Worm (Caenorhabditis elegans) whole organism, L4 larva: ENCODE measurements around the gene daf-5.
"Not testable (repeated sequence)": the region's sequence is repeated elsewhere in the genome, so short reads cannot be mapped to it uniquely, and the experiment has no call there.

Source experiments
- F44E2.7 ChIP-seq: fragments of 200-800 bp; sonication (Bioruptor generic); IDR thresholded peaks from 2 replicates; pipeline ENCODE4 v2.1.2; 2022; ENCODE audit warnings: missing genetic modification characterization, missing compliant biosample characterization
- Y75B8A.6 ChIP-seq: fragments of 200-800 bp; sonication (Bioruptor generic); IDR thresholded peaks from 2 replicates; pipeline ENCODE4 v1.3.6; 2022; ENCODE audit warnings: missing genetic modification reagents, missing genetic modification characterization, missing compliant biosample characterization
- aha-1 ChIP-seq: fragments of 150-350 bp; peaks from one replicate; lab custom pipeline; 2014; ENCODE audit warnings: missing biosample characterization, missing genetic modification characterization
- aly-2 ChIP-seq: sonication (generic microtip); optimal IDR thresholded peaks from 2 replicates; lab custom pipeline; 2018; ENCODE audit warnings: missing biosample characterization, missing genetic modification characterization
- arid-1 ChIP-seq: fragments of 200-800 bp; sonication (Bioruptor generic); conservative IDR thresholded peaks from 2 replicates; pipeline ENCODE4 v1.3.6; 2022; ENCODE audit warnings: missing genetic modification reagents, missing genetic modification characterization, missing compliant biosample characterization
- ceh-62 ChIP-seq: sonication (generic microtip); optimal IDR thresholded peaks from 2 replicates; lab custom pipeline; 2017; ENCODE audit warnings: missing biosample characterization, missing genetic modification characterization
- ctbp-1 ChIP-seq: fragments of 200-800 bp; sonication (Bioruptor generic); IDR thresholded peaks from 2 replicates; pipeline ENCODE4 v1.3.6; 2022; ENCODE audit warnings: missing genetic modification reagents, missing genetic modification characterization, missing compliant biosample characterization
- daf-19 ChIP-seq: fragments of 200-800 bp; sonication (Bioruptor generic); conservative IDR thresholded peaks from 2 replicates; pipeline ENCODE4 v1.3.6; 2022; ENCODE audit warnings: missing genetic modification characterization, missing compliant biosample characterization
- dmd-9 ChIP-seq: fragments of 200-800 bp; sonication (Bioruptor generic); IDR thresholded peaks from 2 replicates; pipeline ENCODE4 v1.3.6; 2022; ENCODE audit warnings: missing genetic modification reagents, missing genetic modification characterization, missing compliant biosample characterization
- fkh-10 ChIP-seq: fragments of 150-350 bp; optimal IDR thresholded peaks from 2 replicates; lab custom pipeline; 2014; ENCODE audit warnings: missing biosample characterization, missing genetic modification reagents, missing genetic modification characterization
- fos-1 ChIP-seq: fragments of 150-350 bp; optimal IDR thresholded peaks from 2 replicates; lab custom pipeline; 2014; ENCODE audit warnings: missing biosample characterization, missing genetic modification characterization
- hif-1 ChIP-seq, 2 experiments: sonication (generic microtip); optimal IDR thresholded peaks; 2 replicates each; lab custom pipeline; 2016 to 2017; ENCODE audit warnings: missing compliant biosample characterization in 2 of 2, missing genetic modification characterization in 2 of 2, missing genetic modification reagents in 2 of 2, missing genotype in 2 of 2, mild to moderate bottlenecking in 1 of 2
- hmg-1.1 ChIP-seq: fragments of 200-800 bp; sonication (Bioruptor generic); IDR thresholded peaks from 2 replicates; pipeline ENCODE4 v1.3.6; 2022; ENCODE audit warnings: missing genetic modification reagents, missing genetic modification characterization, missing compliant biosample characterization
- lim-7 ChIP-seq: fragments of 200-800 bp; sonication (Bioruptor generic); IDR thresholded peaks from 2 replicates; pipeline ENCODE4 v1.3.6; 2022; ENCODE audit warnings: missing genetic modification characterization, missing compliant biosample characterization
- lin-38 ChIP-seq: fragments of 200-800 bp; sonication (Bioruptor generic); IDR thresholded peaks from 2 replicates; pipeline ENCODE4 v1.3.6; 2022; ENCODE audit warnings: missing genetic modification reagents, missing genetic modification characterization, missing compliant biosample characterization
- lin-39 ChIP-seq: fragments of 150-350 bp; optimal IDR thresholded peaks from 2 replicates; lab custom pipeline; 2014; ENCODE audit warnings: missing biosample characterization, missing genetic modification reagents, missing genetic modification characterization
- lsy-2 ChIP-seq, 2 experiments: fragments of 150-350 bp in 1 of 2; sonication (generic microtip) in 1 of 2; optimal IDR thresholded peaks; 2 replicates each; lab custom pipeline; 2014 to 2017; ENCODE audit warnings: missing biosample characterization in 2 of 2, missing genetic modification characterization in 2 of 2
- madf-5 ChIP-seq, 2 experiments: fragments of 200-800 bp; sonication (Bioruptor generic); IDR thresholded peaks; 2 replicates each; pipeline ENCODE4 v1.3.6; 2022; ENCODE audit warnings: missing compliant biosample characterization in 2 of 2, missing genetic modification characterization in 2 of 2
- madf-9 ChIP-seq: fragments of 200-800 bp; sonication (Bioruptor generic); conservative IDR thresholded peaks from 2 replicates; pipeline ENCODE4 v1.3.6; 2022; ENCODE audit warnings: missing genetic modification reagents, missing genetic modification characterization, missing compliant biosample characterization
- mep-1 ChIP-seq: fragments of 150-350 bp; sonication (generic microtip); optimal IDR thresholded peaks from 3 replicates; lab custom pipeline; 2014; ENCODE audit warnings: missing biosample characterization, missing genetic modification characterization
- mes-2 ChIP-seq: sonication (generic microtip); optimal IDR thresholded peaks from 2 replicates; lab custom pipeline; 2016; ENCODE audit warnings: missing genotype, mild to moderate bottlenecking, missing genetic modification characterization, missing compliant biosample characterization; ENCODE audit not compliant: poor library complexity, severe bottlenecking
- mxl-2 ChIP-seq: fragments of 200-800 bp; sonication (Bioruptor generic); conservative IDR thresholded peaks from 2 replicates; pipeline ENCODE4 v1.3.6; 2022; ENCODE audit warnings: missing genetic modification reagents, missing genetic modification characterization, missing compliant biosample characterization
- nhr-102 ChIP-seq: sonication (generic microtip); optimal IDR thresholded peaks from 2 replicates; lab custom pipeline; 2016; ENCODE audit warnings: mild to moderate bottlenecking, missing genetic modification characterization, moderate library complexity, missing compliant biosample characterization
- nhr-237 ChIP-seq: sonication (generic microtip); optimal IDR thresholded peaks from 2 replicates; lab custom pipeline; 2017; ENCODE audit warnings: missing biosample characterization, missing genetic modification characterization
- nhr-41 ChIP-seq: fragments of 200-800 bp; sonication (Bioruptor generic); IDR thresholded peaks from 2 replicates; pipeline ENCODE4 v1.3.6; 2022; ENCODE audit warnings: missing genetic modification reagents, missing genetic modification characterization, missing compliant biosample characterization
- nhr-42 ChIP-seq: fragments of 200-800 bp; sonication (Bioruptor generic); IDR thresholded peaks from 2 replicates; pipeline ENCODE4 v1.3.6; 2022; ENCODE audit warnings: missing genetic modification characterization, missing compliant biosample characterization
- nhr-48 ChIP-seq: sonication (generic microtip); optimal IDR thresholded peaks from 2 replicates; lab custom pipeline; 2016; ENCODE audit warnings: mild to moderate bottlenecking, missing genetic modification characterization, missing compliant biosample characterization
- pha-4 ChIP-seq, 2 experiments: fragments of 150-350 bp in 1 of 2; fragments of 200-800 bp in 1 of 2; sonication (Bioruptor generic) in 1 of 2; IDR thresholded peaks in 1 of 2; optimal IDR thresholded peaks in 1 of 2; 2 replicates each; pipeline versions ENCODE4 v1.3.6 to Lab custom; 2014 to 2022; ENCODE audit warnings: missing genetic modification characterization in 2 of 2, missing genetic modification reagents in 2 of 2, missing biosample characterization in 1 of 2, missing compliant biosample characterization in 1 of 2
- rbr-2 ChIP-seq: sonication (generic microtip); optimal IDR thresholded peaks from 2 replicates; lab custom pipeline; 2016; ENCODE audit warnings: missing genotype, missing genetic modification characterization, missing compliant biosample characterization
- sdz-12 ChIP-seq: fragments of 200-800 bp; sonication (Bioruptor generic); optimal IDR thresholded peaks from 2 replicates; lab custom pipeline; 2018; ENCODE audit warnings: mild to moderate bottlenecking, missing genetic modification characterization, missing compliant biosample characterization
- set-16 ChIP-seq: fragments of 200-800 bp; sonication (Bioruptor generic); IDR thresholded peaks from 2 replicates; pipeline ENCODE4 v1.3.6; 2022; ENCODE audit warnings: missing genetic modification reagents, missing genetic modification characterization, missing compliant biosample characterization
- snpc-4 ChIP-seq: fragments of 150-350 bp; optimal IDR thresholded peaks from 2 replicates; lab custom pipeline; 2014; ENCODE audit warnings: missing biosample characterization, missing genetic modification characterization
- tag-97 ChIP-seq: fragments of 200-800 bp; sonication (Bioruptor generic); IDR thresholded peaks from 2 replicates; pipeline ENCODE4 v1.3.6; 2022; ENCODE audit warnings: missing genetic modification characterization, missing compliant biosample characterization
- tra-1 ChIP-seq: fragments of 200-800 bp; sonication (Bioruptor generic); IDR thresholded peaks from 2 replicates; pipeline ENCODE4 v1.3.6; 2022; ENCODE audit warnings: missing genetic modification reagents, missing genetic modification characterization, missing compliant biosample characterization
- ztf-7 ChIP-seq: fragments of 150-350 bp; optimal IDR thresholded peaks from 2 replicates; lab custom pipeline; 2014; ENCODE audit warnings: missing biosample characterization, missing genetic modification characterization

Gene daf-5

ce11 chrII:14036724-14037483 is 15.2 kb downstream of the daf-5 start (continued):
- TF ChIP-seq pha-4 (GFP tag; IDR thresholded peaks at IDR 0.05; lab: Robert Waterston, UW) (no peak; the same call in 1 of the 2 replicates), pha-4 (tag; optimal IDR thresholded peaks at IDR 0.05; lab: Kevin White, UChicago) (no peak), hif-1 (tag; optimal IDR thresholded peaks at IDR 0.05; lab: Kevin White, UChicago) (peak in 1 of 2 experiments; percentile 31), mep-1 (peak; percentile 46), F44E2.7 (GFP tag; lab: Robert Waterston, UW) (no peak), sdz-12 (GFP tag; lab: Kevin White, UChicago) (no peak), fkh-10 (GFP tag; lab: Kevin White, UChicago) (peak; percentile 32), ceh-62 (tag; lab: Kevin White, UChicago) (no peak), lin-38 (GFP tag; lab: Robert Waterston, UW) (peak; percentile 29; the same call in 1 of the 2 replicates), ztf-7 (tag; lab: Kevin White, UChicago) (no peak), lsy-2 (tag; optimal IDR thresholded peaks at IDR 0.05; lab: Kevin White, UChicago) (peak; percentile 32 to 46), nhr-237 (tag; lab: Kevin White, UChicago) (no peak)

DNA sequence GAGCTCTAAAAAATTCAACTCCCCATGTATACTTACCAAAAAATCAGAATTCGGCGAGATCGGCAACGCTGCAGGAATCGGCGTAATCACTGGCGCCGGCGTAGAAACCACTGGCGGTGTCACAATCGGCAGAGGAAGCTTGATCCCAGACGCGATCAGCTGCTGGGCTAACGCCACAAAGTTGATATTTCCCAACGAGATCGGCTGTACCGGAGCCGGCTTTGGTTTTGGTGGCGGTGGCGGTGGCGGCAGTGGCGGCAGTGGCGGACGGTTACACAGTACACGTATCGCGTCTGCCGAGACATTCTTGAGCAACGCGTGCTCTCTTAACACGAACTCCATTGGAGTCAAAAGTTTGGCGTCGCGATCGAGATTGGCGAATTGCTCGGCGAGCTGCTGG is 17.5 kb downstream of the daf-5 start:
- TF ChIP-seq nhr-42 (GFP tag; lab: Robert Waterston, UW) = 0 out of 2 replicates have a peak, but pooled peaks have one; percentile 9
- peak; percentile 81 for TF ChIP-seq set-16 (GFP tag; lab: Robert Waterston, UW)
- TF ChIP-seq lin-39 (tag; lab: Kevin White, UChicago) = no peak

ce11 chrII:14032705-14033104 is 19.4 kb downstream of the daf-5 start:
- no peak for TF ChIP-seq fos-1 (tag; lab: Kevin White, UChicago)
- no peak for TF ChIP-seq nhr-48 (tag; lab: Kevin White, UChicago)
- TF ChIP-seq tag-97 (GFP tag; lab: Robert Waterston, UW) = no peak
- TF ChIP-seq F44E2.7 (GFP tag; lab: Robert Waterston, UW) = no peak
- peak; percentile 13 for TF ChIP-seq nhr-102 (tag; lab: Kevin White, UChicago)
- TF ChIP-seq mxl-2 (GFP tag; lab: Robert Waterston, UW) = no peak
- TF ChIP-seq aly-2 = no peak
- TF ChIP-seq Y75B8A.6 (GFP tag; lab: Robert Waterston, UW) = no peak
- no peak for TF ChIP-seq daf-19 (GFP tag; lab: Robert Waterston, UW)
- no peak for TF ChIP-seq dmd-9 (GFP tag; lab: Robert Waterston, UW)
- TF ChIP-seq nhr-42 (GFP tag; lab: Robert Waterston, UW) = peak; percentile 47; the same call in 1 of the 2 replicates
- 0 out of 2 replicates have a peak, but pooled peaks have one; percentile 27 for TF ChIP-seq madf-9 (GFP tag; lab: Robert Waterston, UW)
- no peak for TF ChIP-seq lim-7 (GFP tag; lab: Robert Waterston, UW)
- TF ChIP-seq aha-1 = no peak
- peak in 1 of 2 experiments; percentile 76; a peak in 2 of 4 replicates for TF ChIP-seq madf-5 (GFP tag; IDR thresholded peaks at IDR 0.05; lab: Robert Waterston, UW)
- TF ChIP-seq ctbp-1 (GFP tag; lab: Robert Waterston, UW) = 0 out of 2 replicates have a peak, but pooled peaks have one; percentile 32
- TF ChIP-seq tra-1 (GFP tag; lab: Robert Waterston, UW) = peak; percentile 45; the same call in 1 of the 2 replicates
- TF ChIP-seq set-16 (GFP tag; lab: Robert Waterston, UW) = peak; percentile 11; the same call in 1 of the 2 replicates
- TF ChIP-seq arid-1 (GFP tag; lab: Robert Waterston, UW) = 0 out of 2 replicates have a peak, but pooled peaks have one; percentile 15
- TF ChIP-seq hmg-1.1 = 0 out of 2 replicates have a peak, but pooled peaks have one; percentile 12
- no peak for TF ChIP-seq rbr-2 (tag; lab: Kevin White, UChicago)

DNA sequence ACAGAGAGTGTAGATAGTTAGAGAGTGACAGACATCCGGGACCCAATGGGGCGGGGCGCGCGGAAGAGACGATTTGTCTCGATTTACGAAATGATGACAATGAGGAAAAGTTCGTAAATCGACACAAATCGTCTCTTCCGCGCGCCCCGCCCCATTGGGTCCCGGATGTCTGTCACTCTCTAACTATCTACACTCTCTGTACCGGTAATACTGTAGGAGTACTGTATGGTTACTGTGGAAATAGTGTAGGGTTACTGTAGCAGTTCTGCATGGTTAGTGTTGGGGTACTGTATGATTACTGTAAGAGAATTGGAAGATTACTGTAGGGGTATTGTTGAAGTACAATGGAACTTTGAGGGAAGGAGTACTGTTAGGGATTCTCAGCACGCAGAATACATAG is 30.9 kb downstream of the daf-5 start, which contains the start of gene F01D5.10:
F01D5.10 (minus strand) TSS at position 101 of the 400 bp plus-strand sequence.
- not testable (repeated sequence) for TF ChIP-seq mes-2 (tag; lab: Kevin White, UChicago); nhr-41; snpc-4
